Worm (Caenorhabditis elegans) whole organism, mixed stage, embryonic: Measurements from ENCODE around the gene srab-23.
A peak's percentile ranks its signal among the peaks of the same experiment; 100 is the strongest.

Experiments used
- M03D4.4 ChIP-seq: sonication (generic microtip); optimal IDR thresholded peaks from 2 replicates; lab custom pipeline; 2017; ENCODE audit warnings: mild to moderate bottlenecking, missing genetic modification characterization, missing compliant biosample characterization
- blmp-1 ChIP-seq: fragments of 150-350 bp; optimal IDR thresholded peaks from 2 replicates; lab custom pipeline; 2014; ENCODE audit warnings: missing biosample characterization, missing genetic modification characterization
- mab-5 ChIP-seq: fragments of 150-350 bp; optimal IDR thresholded peaks from 2 replicates; lab custom pipeline; 2014; ENCODE audit warnings: missing biosample characterization, missing genetic modification characterization
- mep-1 ChIP-seq: fragments of 150-350 bp; optimal IDR thresholded peaks from 2 replicates; lab custom pipeline; 2017; ENCODE audit warnings: missing biosample characterization, missing genetic modification reagents, missing genetic modification characterization, inconsistent platforms
- nhr-12 ChIP-seq: fragments of 150-350 bp; optimal IDR thresholded peaks from 2 replicates; lab custom pipeline; 2014; ENCODE audit warnings: missing biosample characterization, missing genetic modification characterization
- nhr-237 ChIP-seq: fragments of 150-350 bp; optimal IDR thresholded peaks from 2 replicates; lab custom pipeline; 2014; ENCODE audit warnings: missing biosample characterization, missing genetic modification characterization
- nhr-28 ChIP-seq: fragments of 150-350 bp; optimal IDR thresholded peaks from 2 replicates; lab custom pipeline; 2014; ENCODE audit warnings: missing biosample characterization, missing genetic modification characterization
- nhr-76 ChIP-seq: sonication (generic microtip); optimal IDR thresholded peaks from 2 replicates; lab custom pipeline; 2017; ENCODE audit warnings: missing biosample characterization, missing genetic modification characterization
- pha-4 ChIP-seq: fragments of 150-350 bp; optimal IDR thresholded peaks from 2 replicates; lab custom pipeline; 2018; ENCODE audit warnings: missing biosample characterization, missing genetic modification reagents, missing genetic modification characterization
- snpc-4 ChIP-seq: fragments of 150-350 bp; optimal IDR thresholded peaks from 2 replicates; lab custom pipeline; 2014; ENCODE audit warnings: missing biosample characterization, missing genetic modification characterization
- unc-39 ChIP-seq: fragments of 150-350 bp; optimal IDR thresholded peaks from 2 replicates; lab custom pipeline; 2014; ENCODE audit warnings: missing biosample characterization, missing genetic modification characterization
- unc-62 ChIP-seq: fragments of 150-350 bp; optimal IDR thresholded peaks from 2 replicates; lab custom pipeline; 2014; ENCODE audit warnings: missing biosample characterization, missing genetic modification reagents, missing genetic modification characterization

DNA sequence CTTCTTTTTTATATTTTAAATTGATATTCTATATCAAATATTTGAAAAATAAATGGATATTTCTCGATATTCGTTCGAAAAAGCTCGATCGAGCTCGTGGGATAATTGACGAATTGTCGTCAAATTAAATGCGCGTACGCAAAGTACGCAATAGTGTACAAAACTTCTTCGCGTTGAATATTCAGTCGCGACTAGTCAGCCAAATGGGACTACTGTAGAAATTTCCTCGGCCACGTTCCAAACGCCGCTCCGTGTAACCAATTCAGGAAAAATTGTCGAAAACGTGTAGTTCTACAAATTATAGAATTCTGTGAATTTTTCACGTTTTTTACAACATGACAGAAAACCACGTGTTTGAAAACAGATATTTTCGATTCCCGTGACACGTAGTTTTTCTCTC lies 27.0 kb downstream of the srab-23 start:
- TF ChIP-seq mep-1 (tag; lab: Kevin White, UChicago) = peak; percentile 47
- no peak for TF ChIP-seq pha-4 (tag; lab: Kevin White, UChicago)
- TF ChIP-seq nhr-28 (tag; lab: Kevin White, UChicago) = no peak
- TF ChIP-seq unc-62 (GFP tag; lab: Kevin White, UChicago) = no peak
- TF ChIP-seq mab-5 (tag; lab: Kevin White, UChicago) = no peak
- no peak for TF ChIP-seq M03D4.4 (tag; lab: Kevin White, UChicago)
- TF ChIP-seq snpc-4 = no peak
- TF ChIP-seq nhr-76 (tag; lab: Kevin White, UChicago) = no peak
- TF ChIP-seq nhr-12 (tag; lab: Kevin White, UChicago) = no peak
- TF ChIP-seq nhr-237 = peak; percentile 36
- no peak for TF ChIP-seq blmp-1 (tag; lab: Kevin White, UChicago)
- TF ChIP-seq unc-39 (tag; lab: Kevin White, UChicago) = no peak
